Fruit fly (Drosophila melanogaster): ENCODE results near the gene CG43317.

DNA sequence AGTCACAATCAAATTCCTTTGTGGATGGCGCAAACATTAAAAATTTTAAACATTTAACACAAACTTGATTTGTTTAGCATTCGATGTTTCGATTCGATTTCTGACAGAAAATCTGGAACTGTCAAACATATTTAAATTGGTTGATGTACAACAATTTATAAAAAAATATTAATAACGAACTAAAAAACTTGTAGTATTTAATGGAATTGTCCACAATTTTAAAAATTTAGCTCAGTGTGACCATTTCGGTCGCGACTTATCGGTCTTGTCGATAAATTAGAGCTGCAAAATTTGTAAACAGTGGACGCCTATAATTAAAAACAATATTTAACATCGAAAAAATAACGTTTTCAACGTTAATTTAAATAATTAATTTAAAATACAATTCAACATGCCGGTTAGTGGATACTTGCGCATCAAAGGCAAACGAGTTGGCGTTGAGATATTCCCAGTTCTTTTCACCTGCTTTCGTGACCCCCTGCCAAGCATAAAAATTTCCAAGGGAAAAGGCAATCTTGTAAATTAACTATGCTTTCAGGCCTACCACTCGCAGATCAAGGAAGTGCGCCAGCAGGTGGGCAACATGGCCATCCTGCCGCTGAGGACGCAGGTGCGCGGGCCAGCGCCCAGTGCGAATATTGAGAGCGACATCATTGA, at the start of gene CG43317, which contains the start of gene Arpc3A:
- TF ChIP-seq CG6808 (GFP tag; optimal IDR thresholded peaks at IDR 0.05), result no peak
- TF ChIP-seq Sox14 (GFP tag; optimal IDR thresholded peaks at IDR 0.05), result no peak
- no peak for TF ChIP-seq CG6163 (GFP tag; IDR thresholded peaks at IDR 0.05)
- no peak for TF ChIP-seq CG6854 (GFP tag; optimal IDR thresholded peaks at IDR 0.05)
- TF ChIP-seq CG3919 (GFP tag; optimal IDR thresholded peaks at IDR 0.05), result no peak
- no peak for TF ChIP-seq Gug (GFP tag; IDR thresholded peaks at IDR 0.05)
- TF ChIP-seq pdm3 (GFP tag; optimal IDR thresholded peaks at IDR 0.05), result no peak
- TF ChIP-seq Eip75B (GFP tag; optimal IDR thresholded peaks at IDR 0.05), result no peak
- TF ChIP-seq Smox (GFP tag; optimal IDR thresholded peaks at IDR 0.05), result no peak

Data from whole organism, prepupa.